Fruit fly (Drosophila melanogaster) whole organism, pupa: ENCODE data around the gene por.

Source experiments
- CG8159 ChIP-seq: fragments of 200-800 bp; sonication (Bioruptor generic); optimal IDR thresholded peaks from 3 replicates; lab custom pipeline; 2018; ENCODE audit warnings: missing biosample characterization, mild to moderate bottlenecking, missing genetic modification characterization, moderate library complexity
- EcR ChIP-seq: fragments of 200-800 bp; sonication (Bioruptor generic); optimal IDR thresholded peaks from 3 replicates; lab custom pipeline; 2019; ENCODE audit warnings: missing biosample characterization, missing genetic modification characterization, mild to moderate bottlenecking, moderate library complexity, missing genetic modification reagents
- rn ChIP-seq: fragments of 200-800 bp; sonication (Bioruptor generic); IDR thresholded peaks from 2 replicates; pipeline ENCODE4 v1.3.6; 2022; ENCODE audit warnings: missing biosample characterization, missing genetic modification characterization

DNA sequence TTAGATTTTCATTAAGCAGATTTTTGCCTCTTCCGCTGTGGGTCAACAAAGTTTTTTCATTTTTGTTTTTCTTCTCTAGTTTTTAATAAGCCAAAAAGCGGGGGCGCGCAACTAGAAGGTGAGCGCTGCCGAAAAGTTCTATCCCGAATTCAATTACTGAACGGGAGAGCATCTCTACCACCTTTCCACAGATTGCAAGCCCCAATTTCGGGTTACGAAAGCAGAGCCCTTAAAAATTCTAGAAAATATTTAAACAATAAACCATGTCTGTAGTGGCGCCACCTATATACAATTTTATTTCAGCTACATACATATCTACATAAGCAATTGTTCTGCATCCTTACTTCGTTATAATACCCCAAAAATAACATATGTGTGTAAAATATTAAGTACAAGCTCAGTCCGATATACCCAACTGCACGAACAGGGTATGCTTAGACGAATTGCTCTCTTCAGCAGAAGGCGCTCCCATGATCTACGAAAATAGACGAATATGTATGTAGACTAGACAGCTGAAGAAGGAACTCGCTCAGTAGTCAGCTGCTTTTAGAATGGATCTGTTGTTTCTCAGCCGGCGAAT is 21.2 kb downstream of the por start, which contains the start of gene CG6106:
- no peak for TF ChIP-seq CG8159 (tag; lab: Kevin White, UChicago)
- no peak for TF ChIP-seq rn (GFP tag; lab: Robert Waterston, UW)
- no peak for TF ChIP-seq EcR (GFP tag; lab: Kevin White, UChicago)
